Worm (Caenorhabditis elegans): ENCODE results near the gene zig-6.

The zig-6 gene

ce11 chrX:5165037-5165436 lies 23.8 kb downstream of the zig-6 start, which contains the start of gene mans-3 (continued):
- TF ChIP-seq C04F5.9 (tag; optimal IDR thresholded peaks at IDR 0.05) (peak; percentile 36), tbx-2 (tag; optimal IDR thresholded peaks at IDR 0.05) (peak; percentile 92), nhr-12 (tag; optimal IDR thresholded peaks at IDR 0.05) (no peak), ceh-90 (tag; optimal IDR thresholded peaks at IDR 0.05) (no peak), egl-13 (tag; optimal IDR thresholded peaks at IDR 0.05) (peak; percentile 84), alr-1 (tag; optimal IDR thresholded peaks at IDR 0.05; ENCODE audit: borderline replicate concordance) (no peak), mdl-1 (tag; optimal IDR thresholded peaks at IDR 0.05) (peak; percentile 76 to 99), egl-27 (tag; optimal IDR thresholded peaks at IDR 0.05) (peak; percentile 31 to 56), mep-1 (tag; optimal IDR thresholded peaks at IDR 0.05) (peak; percentile 97), mef-2 (tag; optimal IDR thresholded peaks at IDR 0.05) (peak; percentile 75), nhr-84 (tag; optimal IDR thresholded peaks at IDR 0.05) (no peak), snpc-4 (tag; optimal IDR thresholded peaks at IDR 0.05) (peak; percentile 74), ceh-63 (GFP tag; optimal IDR thresholded peaks at IDR 0.05) (no peak), fos-1 (tag; optimal IDR thresholded peaks at IDR 0.05) (peak; percentile 74), lin-13 (GFP tag; optimal IDR thresholded peaks at IDR 0.05) (peak; percentile 83), lin-15B (tag; optimal IDR thresholded peaks at IDR 0.05) (peak; percentile 54), lin-39 (tag; optimal IDR thresholded peaks at IDR 0.05) (peak; percentile 78), fkh-4 (tag; optimal IDR thresholded peaks at IDR 0.05; ENCODE audit: borderline replicate concordance) (no peak), unc-130 (tag; optimal IDR thresholded peaks at IDR 0.05) (peak; percentile 70), nhr-11 (tag; optimal IDR thresholded peaks at IDR 0.05) (peak; percentile 57), hpl-2 (GFP tag; optimal IDR thresholded peaks at IDR 0.05) (peak; percentile 58), nhr-77 (tag; optimal IDR thresholded peaks at IDR 0.05) (peak; percentile 80), tlp-1 (tag; optimal IDR thresholded peaks at IDR 0.05) (no peak), swsn-7 (tag; optimal IDR thresholded peaks at IDR 0.05) (peak; percentile 94), sup-37 (GFP tag; optimal IDR thresholded peaks at IDR 0.05) (peak; percentile 67), nhr-76 (tag; optimal IDR thresholded peaks at IDR 0.05) (no peak), irx-1 (tag; optimal IDR thresholded peaks at IDR 0.05) (peak; percentile 77), pag-3 (tag; optimal IDR thresholded peaks at IDR 0.05; ENCODE audit: borderline replicate concordance, insufficient read depth) (no peak), ceh-8 (GFP tag; optimal IDR thresholded peaks at IDR 0.05) (peak; percentile 77), sptf-1 (tag; optimal IDR thresholded peaks at IDR 0.05) (no peak), mab-9 (GFP tag; IDR thresholded peaks at IDR 0.05) (peak; percentile 62), nhr-19 (GFP tag; conservative IDR thresholded peaks at IDR 0.05) (peak; percentile 89), blmp-1 (tag; optimal IDR thresholded peaks at IDR 0.05) (peak; percentile 91), lin-14 (GFP tag; optimal IDR thresholded peaks at IDR 0.05) (peak; percentile 98), ets-5 (GFP tag; IDR thresholded peaks at IDR 0.05) (no peak), zip-4 (GFP tag; optimal IDR thresholded peaks at IDR 0.05) (peak; percentile 46), aly-2 (tag; optimal IDR thresholded peaks at IDR 0.05) (peak; percentile 61), ceh-88 (GFP tag; IDR thresholded peaks at IDR 0.05) (no peak), elt-2 (tag; optimal IDR thresholded peaks at IDR 0.05) (peak; percentile 74), dsc-1 (tag; optimal IDR thresholded peaks at IDR 0.05) (peak; percentile 90), fkh-8 (tag; optimal IDR thresholded peaks at IDR 0.05) (peak; percentile 93), vab-15 (tag; optimal IDR thresholded peaks at IDR 0.05) (no peak), sox-4 (tag; optimal IDR thresholded peaks at IDR 0.05) (peak; percentile 58), unc-86 (tag; optimal IDR thresholded peaks at IDR 0.05) (peak; percentile 85), nhr-20 (tag; optimal IDR thresholded peaks at IDR 0.05) (peak; percentile 95), ceh-82 (tag; optimal IDR thresholded peaks at IDR 0.05) (peak; percentile 86 to 89 (median 86)), skn-1 (tag; optimal IDR thresholded peaks at IDR 0.05) (peak; percentile 70), jun-1 (tag; optimal IDR thresholded peaks at IDR 0.05) (peak; percentile 81), elt-3 (tag; optimal IDR thresholded peaks at IDR 0.05) (peak in 2 of 6 experiments; percentile 75 to 89), nhr-85 (tag) (peak; percentile 95), rnt-1 (tag; optimal IDR thresholded peaks at IDR 0.05) (peak; percentile 94), xbp-1 (tag; optimal IDR thresholded peaks at IDR 0.05) (peak; percentile 95), ztf-4 (tag; optimal IDR thresholded peaks at IDR 0.05) (peak; percentile 77), unc-98 (GFP tag; IDR thresholded peaks at IDR 0.05) (no peak)

All from whole organism, L1 larva.